Worm (Caenorhabditis elegans): ENCODE data around the gene T22B2.2.

T22B2.2 gene

DNA sequence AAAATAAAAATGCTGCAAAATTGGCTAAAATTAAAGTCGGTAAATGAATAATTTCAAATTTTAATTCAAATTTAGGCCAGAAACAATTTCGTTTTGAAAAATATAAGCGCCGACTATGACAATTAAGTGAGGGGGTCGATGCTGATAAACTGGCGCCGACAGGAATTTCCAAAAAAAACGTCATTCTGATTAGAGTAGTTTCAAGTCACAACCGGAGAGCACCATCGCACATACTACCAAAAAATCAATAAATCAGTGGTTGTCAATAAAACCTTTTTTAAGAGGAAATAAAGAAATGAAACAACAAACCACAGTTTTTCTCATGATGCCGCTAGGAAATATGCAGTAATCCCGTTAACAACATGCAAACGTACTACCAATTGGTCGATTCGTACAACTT, 28.8 kb downstream of the T22B2.2 start:
- TF ChIP-seq T22C8.4 (GFP tag; IDR thresholded peaks at IDR 0.05) (no peak), flt-1 (GFP tag; IDR thresholded peaks at IDR 0.05) (no peak), cog-1 (tag; optimal IDR thresholded peaks at IDR 0.05) (no peak), med-1 (GFP tag; optimal IDR thresholded peaks at IDR 0.05; ENCODE audit: insufficient read depth) (no peak), ztf-23 (GFP tag; IDR thresholded peaks at IDR 0.05) (no peak), tab-1 (GFP tag; IDR thresholded peaks at IDR 0.05) (no peak), ref-1 (GFP tag; conservative IDR thresholded peaks at IDR 0.05) (no peak), klf-2 (GFP tag; conservative IDR thresholded peaks at IDR 0.05) (no peak), ztf-29 (GFP tag; IDR thresholded peaks at IDR 0.05) (no peak)

DNA sequence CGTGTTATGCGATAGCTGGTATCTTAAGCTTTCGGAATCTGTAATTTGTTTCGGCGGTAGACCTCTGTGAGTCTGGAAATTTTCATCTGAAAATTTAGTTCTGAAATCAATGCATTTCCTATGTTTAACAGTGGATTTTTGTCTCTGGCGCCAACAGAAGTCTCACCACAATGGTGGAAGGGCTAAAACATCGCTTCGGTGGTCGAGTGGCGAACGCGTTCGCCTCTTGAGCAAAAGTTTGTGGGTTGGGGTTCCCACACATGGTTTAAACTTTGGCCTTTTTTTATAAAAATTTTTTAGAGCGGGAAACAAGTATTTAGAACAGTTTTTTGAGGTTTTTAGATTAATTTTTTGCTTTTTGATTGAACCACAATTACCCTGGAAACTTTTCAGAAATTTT, 29.6 kb downstream of the T22B2.2 start:
- TF ChIP-seq cog-1 (tag; optimal IDR thresholded peaks at IDR 0.05) (no peak), T22C8.4 (GFP tag; IDR thresholded peaks at IDR 0.05) (no peak)

ce11 chrX:3952737-3953136, 32.5 kb downstream of the T22B2.2 start:
- TF ChIP-seq klf-2 (GFP tag; conservative IDR thresholded peaks at IDR 0.05) (no peak), tab-1 (GFP tag; IDR thresholded peaks at IDR 0.05) (no peak), ztf-23 (GFP tag; IDR thresholded peaks at IDR 0.05) (no peak)

ce11 chrX:3957475-3958204, 37.4 kb downstream of the T22B2.2 start:
- TF ChIP-seq tab-1 (GFP tag; IDR thresholded peaks at IDR 0.05) = no peak
- no peak for TF ChIP-seq cog-1 (tag; optimal IDR thresholded peaks at IDR 0.05)
- no peak for TF ChIP-seq med-1 (GFP tag; optimal IDR thresholded peaks at IDR 0.05; ENCODE audit: insufficient read depth)
- TF ChIP-seq ztf-29 (GFP tag; IDR thresholded peaks at IDR 0.05) = no peak
- no peak for TF ChIP-seq flt-1 (GFP tag; IDR thresholded peaks at IDR 0.05)
- no peak for TF ChIP-seq ztf-23 (GFP tag; IDR thresholded peaks at IDR 0.05)
- TF ChIP-seq ref-1 (GFP tag; conservative IDR thresholded peaks at IDR 0.05) = no peak

DNA sequence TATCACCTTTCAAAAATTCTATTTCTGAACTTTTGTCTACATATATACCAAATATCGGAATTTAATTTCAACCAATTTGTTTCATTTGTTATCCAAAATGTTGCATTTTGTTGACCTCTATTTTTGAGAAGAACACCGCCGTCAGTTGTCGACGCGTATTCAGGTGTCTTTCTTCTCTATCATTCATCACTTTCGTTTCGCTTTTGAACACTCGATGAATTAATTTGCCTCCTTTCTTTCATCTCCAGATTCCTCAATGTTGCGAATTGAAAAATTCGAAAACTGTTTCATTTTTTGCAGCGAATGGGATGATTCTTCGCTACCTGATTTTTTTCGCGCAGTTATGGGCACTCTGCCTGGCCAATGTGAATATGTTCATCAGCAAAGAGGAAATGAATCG, 38.1 kb downstream of the T22B2.2 start, which contains the start of gene lin-18:
TSS of gene lin-18 (plus strand) at position 301 of the 400 bp plus-strand sequence.
- TF ChIP-seq flt-1 (GFP tag; IDR thresholded peaks at IDR 0.05) (no peak), tab-1 (GFP tag; IDR thresholded peaks at IDR 0.05) (no peak), klf-2 (GFP tag; conservative IDR thresholded peaks at IDR 0.05) (no peak), T22C8.4 (GFP tag; IDR thresholded peaks at IDR 0.05) (no peak), ztf-23 (GFP tag; IDR thresholded peaks at IDR 0.05) (no peak), cog-1 (tag; optimal IDR thresholded peaks at IDR 0.05) (no peak), ztf-29 (GFP tag; IDR thresholded peaks at IDR 0.05) (no peak), med-1 (GFP tag; optimal IDR thresholded peaks at IDR 0.05; ENCODE audit: insufficient read depth) (no peak), ref-1 (GFP tag; conservative IDR thresholded peaks at IDR 0.05) (no peak)

DNA sequence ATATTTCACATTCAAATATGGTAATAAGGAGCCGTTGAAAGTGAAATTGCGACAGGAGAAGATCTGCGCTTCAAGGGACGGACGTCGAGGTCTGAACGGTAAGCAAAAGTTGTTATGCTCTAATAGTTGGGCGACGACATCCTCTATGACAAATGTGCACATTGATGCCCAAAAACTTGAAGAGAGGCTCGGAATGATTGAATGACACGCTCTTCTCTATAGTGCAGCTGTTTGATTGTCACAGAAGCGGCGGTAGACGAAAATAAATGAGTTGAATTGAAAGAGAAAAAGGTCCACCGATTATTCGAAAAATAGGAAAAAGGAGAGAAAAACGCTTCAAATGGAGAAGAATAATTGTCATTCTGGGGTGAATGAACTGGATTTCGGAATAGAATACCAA, 39.0 kb downstream of the T22B2.2 start:
- TF ChIP-seq ztf-23 (GFP tag; IDR thresholded peaks at IDR 0.05) = no peak
- TF ChIP-seq ref-1 (GFP tag; conservative IDR thresholded peaks at IDR 0.05) = no peak
- TF ChIP-seq cog-1 (tag; optimal IDR thresholded peaks at IDR 0.05) = no peak
- no peak for TF ChIP-seq T22C8.4 (GFP tag; IDR thresholded peaks at IDR 0.05)
- no peak for TF ChIP-seq tab-1 (GFP tag; IDR thresholded peaks at IDR 0.05)
- no peak for TF ChIP-seq ztf-29 (GFP tag; IDR thresholded peaks at IDR 0.05)
- no peak for TF ChIP-seq klf-2 (GFP tag; conservative IDR thresholded peaks at IDR 0.05)
- TF ChIP-seq med-1 (GFP tag; optimal IDR thresholded peaks at IDR 0.05; ENCODE audit: insufficient read depth) = no peak
- TF ChIP-seq flt-1 (GFP tag; IDR thresholded peaks at IDR 0.05) = no peak

- TF ChIP-seq klf-2 (GFP tag; conservative IDR thresholded peaks at IDR 0.05) = no peak
- no peak for TF ChIP-seq ztf-23 (GFP tag; IDR thresholded peaks at IDR 0.05)
- no peak for TF ChIP-seq T22C8.4 (GFP tag; IDR thresholded peaks at IDR 0.05)
- TF ChIP-seq cog-1 (tag; optimal IDR thresholded peaks at IDR 0.05) = no peak
- TF ChIP-seq ref-1 (GFP tag; conservative IDR thresholded peaks at IDR 0.05) = no peak
- TF ChIP-seq med-1 (GFP tag; optimal IDR thresholded peaks at IDR 0.05; ENCODE audit: insufficient read depth) = no peak
- TF ChIP-seq flt-1 (GFP tag; IDR thresholded peaks at IDR 0.05) = no peak
- TF ChIP-seq tab-1 (GFP tag; IDR thresholded peaks at IDR 0.05) = no peak
- no peak for TF ChIP-seq ztf-29 (GFP tag; IDR thresholded peaks at IDR 0.05)
These were observed 40.1 kb downstream of the T22B2.2 start for ce11 chrX:3960345-3960744.

ce11 chrX:3966332-3966731, 46.1 kb downstream of the T22B2.2 start, which contains the start of gene C16B8.2:
Gene C16B8.2, minus strand, starts transcription at chrX:3966432.
- TF ChIP-seq klf-2 (GFP tag; conservative IDR thresholded peaks at IDR 0.05) = no peak
- TF ChIP-seq ztf-29 (GFP tag; IDR thresholded peaks at IDR 0.05) = no peak
- no peak for TF ChIP-seq ref-1 (GFP tag; conservative IDR thresholded peaks at IDR 0.05)
- no peak for TF ChIP-seq T22C8.4 (GFP tag; IDR thresholded peaks at IDR 0.05)
- TF ChIP-seq cog-1 (tag; optimal IDR thresholded peaks at IDR 0.05) = no peak
- TF ChIP-seq flt-1 (GFP tag; IDR thresholded peaks at IDR 0.05) = no peak
- no peak for TF ChIP-seq med-1 (GFP tag; optimal IDR thresholded peaks at IDR 0.05; ENCODE audit: insufficient read depth)
- TF ChIP-seq ztf-23 (GFP tag; IDR thresholded peaks at IDR 0.05) = no peak
- TF ChIP-seq tab-1 (GFP tag; IDR thresholded peaks at IDR 0.05) = no peak

DNA sequence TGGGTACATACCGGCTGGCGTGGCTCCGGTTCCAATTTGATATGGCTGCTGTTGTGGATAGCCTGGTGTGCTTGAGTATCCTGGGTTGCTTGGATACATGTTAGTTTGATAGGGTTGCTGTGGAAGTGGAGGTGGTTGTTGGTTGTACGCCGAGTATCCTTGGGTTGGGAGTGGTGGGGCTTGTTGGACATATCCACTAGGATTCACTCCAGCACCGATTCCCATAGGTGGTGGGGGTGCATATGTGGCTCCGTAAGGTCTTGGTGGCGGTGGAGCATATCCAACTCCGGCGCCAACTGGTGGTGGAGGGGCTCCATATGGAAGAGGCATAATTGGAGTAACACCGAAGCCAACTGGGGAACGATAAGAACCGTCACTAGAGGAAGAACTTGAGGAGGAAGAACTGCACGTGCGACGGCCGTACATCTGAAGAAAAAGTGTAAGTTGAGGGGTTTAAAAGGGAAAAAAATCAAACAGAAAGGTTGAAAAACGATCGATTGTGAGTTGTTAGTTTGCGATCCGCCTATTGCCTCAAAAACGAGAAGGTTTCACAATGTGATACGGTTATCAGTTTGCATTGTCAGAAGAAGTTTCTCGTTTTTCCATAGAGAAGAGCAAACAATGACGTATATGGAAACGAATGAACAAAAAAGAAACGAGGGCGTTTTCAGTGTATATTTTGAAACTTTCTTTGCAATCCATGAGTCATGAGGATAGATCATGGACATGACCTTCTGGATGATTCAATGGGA, 48.2 kb downstream of the T22B2.2 start, which contains the start of gene C16B8.3:
TSS of gene C16B8.3 (minus strand) at position 426 of the 752 bp plus-strand sequence.
- no peak for TF ChIP-seq ztf-23 (GFP tag; IDR thresholded peaks at IDR 0.05)
- TF ChIP-seq cog-1 (tag; optimal IDR thresholded peaks at IDR 0.05) = no peak
- no peak for TF ChIP-seq ztf-29 (GFP tag; IDR thresholded peaks at IDR 0.05)
- no peak for TF ChIP-seq med-1 (GFP tag; optimal IDR thresholded peaks at IDR 0.05; ENCODE audit: insufficient read depth)
- TF ChIP-seq flt-1 (GFP tag; IDR thresholded peaks at IDR 0.05) = no peak
- no peak for TF ChIP-seq klf-2 (GFP tag; conservative IDR thresholded peaks at IDR 0.05)
- TF ChIP-seq T22C8.4 (GFP tag; IDR thresholded peaks at IDR 0.05) = no peak
- TF ChIP-seq tab-1 (GFP tag; IDR thresholded peaks at IDR 0.05) = no peak
- TF ChIP-seq ref-1 (GFP tag; conservative IDR thresholded peaks at IDR 0.05) = no peak
